Fruit fly (Drosophila melanogaster): Measurements from ENCODE around the gene Pde1c.

dm6 chr2L:11808702-11809583 is 119.4 kb downstream of the Pde1c start, which contains the start of gene crol:
- TF ChIP-seq eve (GFP tag; optimal IDR thresholded peaks at IDR 0.05) = no peak
- no peak for TF ChIP-seq Nf-YA (GFP tag; IDR thresholded peaks at IDR 0.05)
- TF ChIP-seq CG3407 (GFP tag; optimal IDR thresholded peaks at IDR 0.05) = no peak
- no peak for TF ChIP-seq CG2678 (tag; optimal IDR thresholded peaks at IDR 0.05)
- TF ChIP-seq trh (GFP tag; optimal IDR thresholded peaks at IDR 0.05) = no peak
- TF ChIP-seq CG10274 (GFP tag; optimal IDR thresholded peaks at IDR 0.05) = no peak
- no peak for TF ChIP-seq danr (GFP tag; IDR thresholded peaks at IDR 0.05)
- peak; percentile 15 for TF ChIP-seq exex (tag; optimal IDR thresholded peaks at IDR 0.05)
- TF ChIP-seq kay (GFP tag; optimal IDR thresholded peaks at IDR 0.05) = no peak
- no peak for TF ChIP-seq CG3281 (GFP tag; optimal IDR thresholded peaks at IDR 0.05)
